Worm (Caenorhabditis elegans) whole organism, early embryonic: Measurements from ENCODE around the gene cth-2.

Source experiments
- F13C5.2 ChIP-seq: sonication (generic microtip); optimal IDR thresholded peaks from 2 replicates; lab custom pipeline; 2017; ENCODE audit warnings: mild to moderate bottlenecking, missing genetic modification characterization, inconsistent platforms, missing compliant biosample characterization
- ama-1 ChIP-seq: fragments of 150-350 bp; optimal IDR thresholded peaks from 2 replicates; lab custom pipeline; 2014
- ceh-36 ChIP-seq: sonication (generic microtip); optimal IDR thresholded peaks from 2 replicates; lab custom pipeline; 2016; ENCODE audit warnings: missing genetic modification characterization, inconsistent platforms, missing compliant biosample characterization
- ets-7 ChIP-seq: sonication (generic microtip); optimal IDR thresholded peaks from 2 replicates; lab custom pipeline; 2016; ENCODE audit warnings: missing genotype, missing genetic modification characterization, missing compliant biosample characterization
- hmbx-1 ChIP-seq: sonication (generic microtip); optimal IDR thresholded peaks from 2 replicates; lab custom pipeline; 2016; ENCODE audit warnings: mild to moderate bottlenecking, missing genetic modification characterization, missing compliant biosample characterization
- hmg-4 ChIP-seq: fragments of 200-800 bp; sonication (Bioruptor generic); optimal IDR thresholded peaks from 2 replicates; lab custom pipeline; 2018; ENCODE audit warnings: mild to moderate bottlenecking, missing genetic modification characterization, missing compliant biosample characterization
- hnd-1 ChIP-seq: sonication (generic microtip); optimal IDR thresholded peaks from 2 replicates; lab custom pipeline; 2016; ENCODE audit warnings: missing genetic modification characterization, missing compliant biosample characterization
- pes-1 ChIP-seq: fragments of 200-800 bp; sonication (Bioruptor generic); IDR thresholded peaks from 2 replicates; pipeline ENCODE4 v1.3.6; 2022; ENCODE audit warnings: missing genetic modification reagents, missing genetic modification characterization, missing compliant biosample characterization
- scrt-1 ChIP-seq: fragments of 200-800 bp; sonication (Bioruptor generic); IDR thresholded peaks from 2 replicates; pipeline ENCODE4 v1.3.6; 2022; ENCODE audit warnings: missing genetic modification characterization, missing compliant biosample characterization
- sea-1 ChIP-seq: fragments of 200-800 bp; sonication (Bioruptor generic); conservative IDR thresholded peaks from 2 replicates; pipeline ENCODE4 v1.3.6; 2022; ENCODE audit warnings: missing genetic modification characterization, missing compliant biosample characterization
- tbx-11 ChIP-seq: fragments of 200-800 bp; sonication (Bioruptor generic); IDR thresholded peaks from 2 replicates; pipeline ENCODE4 v1.3.6; 2022; ENCODE audit warnings: missing genetic modification characterization, missing compliant biosample characterization
- tbx-37 ChIP-seq: fragments of 200-800 bp; sonication (Bioruptor generic); conservative IDR thresholded peaks from 2 replicates; pipeline ENCODE4 v1.3.6; 2022; ENCODE audit warnings: missing genetic modification reagents, missing genetic modification characterization, missing compliant biosample characterization
- tra-4 ChIP-seq: sonication (generic microtip); optimal IDR thresholded peaks from 2 replicates; lab custom pipeline; 2017; ENCODE audit warnings: missing genetic modification characterization, missing compliant biosample characterization

DNA sequence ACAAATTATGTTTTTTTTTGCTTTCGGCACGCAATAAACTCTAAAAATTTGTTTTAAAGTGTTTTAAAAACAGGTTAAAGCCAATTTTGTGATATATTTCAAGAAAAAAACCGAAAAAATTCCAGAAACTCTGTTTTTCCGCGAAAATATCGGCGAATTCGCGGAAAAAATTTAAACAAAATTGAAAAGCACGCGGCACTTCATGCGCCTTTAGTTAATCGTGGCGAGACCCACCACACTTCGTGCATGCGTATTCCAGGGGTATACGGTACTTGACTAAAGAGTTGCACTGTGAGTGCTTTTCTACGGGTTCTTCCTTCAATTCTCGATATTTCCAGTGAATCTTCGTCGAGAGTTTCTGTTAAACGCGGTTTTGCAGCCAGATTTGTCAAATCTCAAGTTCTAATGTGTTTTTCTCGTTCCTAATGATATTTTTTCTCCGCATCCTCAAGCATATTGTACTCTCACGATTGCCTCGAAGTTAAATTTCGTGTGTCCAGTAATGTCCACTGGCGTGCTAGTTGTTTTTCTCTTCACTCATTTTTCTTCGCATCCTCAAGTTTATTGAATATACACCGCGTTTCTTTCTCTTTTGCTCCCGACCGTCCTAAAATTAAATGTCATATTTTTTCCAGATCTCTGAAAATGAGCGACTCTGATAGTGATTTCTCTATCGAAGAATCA is 20.0 kb downstream of the cth-2 start, which contains the start of gene cin-4:
- TF ChIP-seq hmbx-1 (tag; lab: Kevin White, UChicago) (no peak), ama-1 (no peak), sea-1 (GFP tag; lab: Robert Waterston, UW) (no peak), hmg-4 (GFP tag; lab: Kevin White, UChicago) (no peak), tbx-37 (no peak), hnd-1 (tag; lab: Kevin White, UChicago) (no peak), pes-1 (no peak), F13C5.2 (no peak), ceh-36 (tag; lab: Kevin White, UChicago) (no peak), ets-7 (tag; lab: Kevin White, UChicago) (no peak), tra-4 (tag; lab: Kevin White, UChicago) (no peak), scrt-1 (GFP tag; lab: Robert Waterston, UW) (no peak), tbx-11 (GFP tag; lab: Robert Waterston, UW) (no peak)
